Worm (Caenorhabditis elegans): ENCODE data around the gene C45G9.6.
"Not testable (repeated sequence)": the region's sequence is repeated elsewhere in the genome, so short reads cannot be mapped to it uniquely, and the experiment has no call there.

Gene C45G9.6

ce11 chrIII:5051949-5052348 is 15.7 kb downstream of the C45G9.6 start, which contains the start of gene C45G9.15:
Gene C45G9.15, minus strand, starts transcription at chrIII:5052049.
- TF ChIP-seq nhr-77 (tag; optimal IDR thresholded peaks at IDR 0.05): no peak
- no peak for TF ChIP-seq nfya-1 (tag; optimal IDR thresholded peaks at IDR 0.05; ENCODE audit: insufficient read depth)
- TF ChIP-seq nhr-23 (tag; optimal IDR thresholded peaks at IDR 0.05): no peak
- no peak for TF ChIP-seq fkh-2 (tag; optimal IDR thresholded peaks at IDR 0.05)
- TF ChIP-seq zag-1 (tag; optimal IDR thresholded peaks at IDR 0.05): no peak
- no peak for TF ChIP-seq egl-27 (tag; optimal IDR thresholded peaks at IDR 0.05)
- TF ChIP-seq eor-1 (tag; optimal IDR thresholded peaks at IDR 0.05): no peak
- no peak for TF ChIP-seq nhr-43 (tag; optimal IDR thresholded peaks at IDR 0.05; ENCODE audit: poor library complexity, severe bottlenecking)
- no peak for TF ChIP-seq ZK546.5 (tag; optimal IDR thresholded peaks at IDR 0.05)

- no peak for TF ChIP-seq sea-2 (GFP tag; optimal IDR thresholded peaks at IDR 0.05)
- no peak for TF ChIP-seq elt-2 (tag; optimal IDR thresholded peaks at IDR 0.05)
- no peak for TF ChIP-seq ceh-16 (tag; optimal IDR thresholded peaks at IDR 0.05)
- no peak for TF ChIP-seq unc-39 (tag; optimal IDR thresholded peaks at IDR 0.05)
- TF ChIP-seq unc-62 (GFP tag; optimal IDR thresholded peaks at IDR 0.05): no peak
- TF ChIP-seq egl-27 (tag; optimal IDR thresholded peaks at IDR 0.05): no peak
- TF ChIP-seq lsy-12 (tag; optimal IDR thresholded peaks at IDR 0.05): no peak
- TF ChIP-seq aly-2 (tag; optimal IDR thresholded peaks at IDR 0.05): no peak
- TF ChIP-seq fos-1 (tag; optimal IDR thresholded peaks at IDR 0.05): no peak
- TF ChIP-seq tbx-2 (tag; optimal IDR thresholded peaks at IDR 0.05): no peak
- no peak for TF ChIP-seq nhr-12 (tag; optimal IDR thresholded peaks at IDR 0.05)
- no peak for TF ChIP-seq nhr-23 (tag; optimal IDR thresholded peaks at IDR 0.05)
- no peak for TF ChIP-seq pqm-1 (tag; optimal IDR thresholded peaks at IDR 0.05)
- TF ChIP-seq elt-1 (tag; optimal IDR thresholded peaks at IDR 0.05): no peak
- TF ChIP-seq pha-4 (tag; optimal IDR thresholded peaks at IDR 0.05): no peak
- TF ChIP-seq nhr-67 (tag; optimal IDR thresholded peaks at IDR 0.05): no peak
- TF ChIP-seq nhr-237 (tag; optimal IDR thresholded peaks at IDR 0.05): no peak
- no peak for TF ChIP-seq lin-39 (tag; optimal IDR thresholded peaks at IDR 0.05)
- TF ChIP-seq eor-1 (tag; optimal IDR thresholded peaks at IDR 0.05): no peak
- no peak for TF ChIP-seq egl-5 (tag; optimal IDR thresholded peaks at IDR 0.05)
These were observed 17.3 kb downstream of the C45G9.6 start, which contains the start of gene C45G9.8 for ce11 chrIII:5053541-5053940. Gene C45G9.8, minus strand, starts transcription at chrIII:5053641.

- not testable (repeated sequence) for TF ChIP-seq nhr-25 (tag; optimal IDR thresholded peaks at IDR 0.05); skn-1 (tag; optimal IDR thresholded peaks at IDR 0.05); ama-1 (optimal IDR thresholded peaks at IDR 0.05)
These were observed 19.5 kb downstream of the C45G9.6 start, which contains the start of gene C45G9.9 for ce11 chrIII:5055709-5056108. Gene C45G9.9, minus strand, starts transcription at chrIII:5055809.

- TF ChIP-seq lin-39 (tag; optimal IDR thresholded peaks at IDR 0.05) (no peak), nhr-67 (tag; optimal IDR thresholded peaks at IDR 0.05) (no peak), sea-2 (GFP tag; optimal IDR thresholded peaks at IDR 0.05) (no peak), fkh-2 (tag; optimal IDR thresholded peaks at IDR 0.05) (no peak), unc-39 (tag; optimal IDR thresholded peaks at IDR 0.05) (no peak), nfya-1 (tag; optimal IDR thresholded peaks at IDR 0.05; ENCODE audit: insufficient read depth) (no peak), ceh-16 (tag; optimal IDR thresholded peaks at IDR 0.05) (no peak), tbx-2 (tag; optimal IDR thresholded peaks at IDR 0.05) (no peak), pqm-1 (tag; optimal IDR thresholded peaks at IDR 0.05) (no peak), fos-1 (tag; optimal IDR thresholded peaks at IDR 0.05) (no peak), ceh-9 (tag; optimal IDR thresholded peaks at IDR 0.05) (no peak), R02D3.7 (tag; optimal IDR thresholded peaks at IDR 0.05) (no peak), ceh-28 (tag; optimal IDR thresholded peaks at IDR 0.05) (no peak), lin-15B (tag; optimal IDR thresholded peaks at IDR 0.05) (no peak), ztf-11 (tag; optimal IDR thresholded peaks at IDR 0.05) (no peak), zag-1 (tag; optimal IDR thresholded peaks at IDR 0.05) (no peak), nhr-12 (tag; optimal IDR thresholded peaks at IDR 0.05) (no peak)
These were observed 25.5 kb downstream of the C45G9.6 start, which contains the start of gene C45G9.10 for ce11 chrIII:5061798-5062197. Gene C45G9.10, minus strand, starts transcription at chrIII:5061898.

- TF ChIP-seq eor-1, zag-1, ceh-9 (tag; optimal IDR thresholded peaks at IDR 0.05): not testable (repeated sequence)
These were observed 26.1 kb downstream of the C45G9.6 start, which contains the start of gene C45G9.4 for ce11 chrIII:5062406-5062805. Gene C45G9.4, plus strand, starts transcription at chrIII:5062706.
